Fruit fly (Drosophila melanogaster): ENCODE measurements around the gene dmt.

dmt gene

DNA sequence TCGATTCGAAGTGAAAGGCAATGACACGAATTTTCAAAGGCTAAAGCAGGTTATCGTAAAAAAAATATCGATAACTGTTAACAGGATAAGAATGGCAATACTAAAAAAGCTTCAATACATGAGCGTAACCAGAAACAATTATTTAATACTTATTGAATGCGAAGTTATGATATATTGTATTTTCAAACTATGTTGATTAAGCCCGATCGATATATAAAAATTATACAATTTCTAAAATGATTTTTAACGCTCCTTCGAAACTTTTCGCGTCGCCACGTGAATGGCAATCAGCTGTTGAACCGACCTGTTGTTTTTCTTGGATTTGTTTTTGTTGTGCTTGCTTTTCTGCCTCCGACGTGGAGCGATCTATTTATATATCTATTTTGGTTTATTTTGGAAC lies 45.2 kb downstream of the dmt start, which contains the start of the genes Alg12 and Rpt3R (continued):
- TF ChIP-seq CG13287 (GFP tag; IDR thresholded peaks at IDR 0.05; ENCODE audit: partially characterized antibody), result peak; percentile 77
- no peak for TF ChIP-seq PHDP (tag; optimal IDR thresholded peaks at IDR 0.05)
- TF ChIP-seq MESR4 (GFP tag; optimal IDR thresholded peaks at IDR 0.05), result no peak
- TF ChIP-seq CG2129 (GFP tag; IDR thresholded peaks at IDR 0.05; ENCODE audit: partially characterized antibody), result 0 out of 2 replicates have a peak, but pooled peaks have one; percentile 26
- TF ChIP-seq CG8359 (GFP tag; optimal IDR thresholded peaks at IDR 0.05; ENCODE audit: borderline replicate concordance), result no peak
- TF ChIP-seq Dref (GFP tag; IDR thresholded peaks at IDR 0.05), result peak; percentile 58
- TF ChIP-seq NfI (GFP tag; optimal IDR thresholded peaks at IDR 0.05), result no peak
- peak; percentile 70 for TF ChIP-seq Doc3 (GFP tag; IDR thresholded peaks at IDR 0.05; ENCODE audit: partially characterized antibody)
- TF ChIP-seq Dll (GFP tag; IDR thresholded peaks at IDR 0.05; ENCODE audit: partially characterized antibody), result peak; percentile 81
- peak; percentile 35; the same call in 1 of the 2 replicates for TF ChIP-seq Bgb (GFP tag; IDR thresholded peaks at IDR 0.05; ENCODE audit: partially characterized antibody)
- no peak for TF ChIP-seq HLH3B (GFP tag; IDR thresholded peaks at IDR 0.05)
- no peak for TF ChIP-seq CG1024 (GFP tag; IDR thresholded peaks at IDR 0.05)
- TF ChIP-seq CG11723 (GFP tag; optimal IDR thresholded peaks at IDR 0.05), result no peak
- TF ChIP-seq Scr (GFP tag; IDR thresholded peaks at IDR 0.05; ENCODE audit: partially characterized antibody), result peak; percentile 67
- TF ChIP-seq CG4360 (GFP tag; IDR thresholded peaks at IDR 0.05), result peak; percentile 27; the same call in 1 of the 2 replicates
- no peak for TF ChIP-seq fd96Cb (tag; optimal IDR thresholded peaks at IDR 0.05)
- 0 out of 3 replicates have a peak, but pooled peaks have one; percentile 30 for TF ChIP-seq CG14860 (GFP tag; IDR thresholded peaks at IDR 0.05; ENCODE audit: partially characterized antibody)
- no peak for TF ChIP-seq sens-2 (GFP tag; IDR thresholded peaks at IDR 0.05)
- TF ChIP-seq HLH4C (GFP tag; IDR thresholded peaks at IDR 0.05; ENCODE audit: partially characterized antibody), result peak; percentile 61
- TF ChIP-seq BEAF-32 (GFP tag; optimal IDR thresholded peaks at IDR 0.05), result peak; percentile 62
- TF ChIP-seq Dp (GFP tag; optimal IDR thresholded peaks at IDR 0.05), result peak; percentile 62
- peak; percentile 40 for TF ChIP-seq Sry-δ (GFP tag; optimal IDR thresholded peaks at IDR 0.05)
- TF ChIP-seq CG15514 (GFP tag; optimal IDR thresholded peaks at IDR 0.05), result peak; percentile 54
- no peak for TF ChIP-seq ATbp (GFP tag; optimal IDR thresholded peaks at IDR 0.05)
- TF ChIP-seq phol (tag; optimal IDR thresholded peaks at IDR 0.05), result peak; percentile 15
- TF ChIP-seq E2f2 (GFP tag; IDR thresholded peaks at IDR 0.05), result peak; percentile 70
- TF ChIP-seq Six4 (GFP tag; optimal IDR thresholded peaks at IDR 0.05), result no peak
- peak; percentile 41; the same call in 1 of the 2 replicates for TF ChIP-seq amos (GFP tag; IDR thresholded peaks at IDR 0.05; ENCODE audit: partially characterized antibody)
- no peak for TF ChIP-seq p53 (GFP tag; optimal IDR thresholded peaks at IDR 0.05)
- peak; percentile 32; the same call in 1 of the 3 replicates for TF ChIP-seq knrl (GFP tag; IDR thresholded peaks at IDR 0.05; ENCODE audit: partially characterized antibody)
- peak; percentile 95 for TF ChIP-seq scrt (GFP tag; optimal IDR thresholded peaks at IDR 0.05)
- no peak for TF ChIP-seq CG8924 (tag; optimal IDR thresholded peaks at IDR 0.05)
- no peak for TF ChIP-seq oc (tag; optimal IDR thresholded peaks at IDR 0.05)
- TF ChIP-seq trem (tag; optimal IDR thresholded peaks at IDR 0.05), result peak; percentile 36
- TF ChIP-seq sqz (GFP tag; optimal IDR thresholded peaks at IDR 0.05), result no peak
- TF ChIP-seq vnd (GFP tag; IDR thresholded peaks at IDR 0.05; ENCODE audit: partially characterized antibody), result 0 out of 3 replicates have a peak, but pooled peaks have one; percentile 28
- TF ChIP-seq Aef1 (GFP tag; IDR thresholded peaks at IDR 0.05), result no peak
- TF ChIP-seq run (tag; optimal IDR thresholded peaks at IDR 0.05), result no peak
- TF ChIP-seq CG10274 (GFP tag; optimal IDR thresholded peaks at IDR 0.05), result no peak
- peak; percentile 54; the same call in 1 of the 2 replicates for TF ChIP-seq sna (GFP tag; IDR thresholded peaks at IDR 0.05; ENCODE audit: partially characterized antibody)
- peak; percentile 70 for TF ChIP-seq CG34224 (GFP tag; IDR thresholded peaks at IDR 0.05; ENCODE audit: partially characterized antibody)
- TF ChIP-seq crp (GFP tag; optimal IDR thresholded peaks at IDR 0.05), result peak; percentile 28 to 90
- TF ChIP-seq CG10267 (tag; optimal IDR thresholded peaks at IDR 0.05), result peak; percentile 11
- no peak for TF ChIP-seq Dek (tag; optimal IDR thresholded peaks at IDR 0.05)
- TF ChIP-seq CG42726 (GFP tag; IDR thresholded peaks at IDR 0.05; ENCODE audit: partially characterized antibody), result no peak
- peak; percentile 94 for TF ChIP-seq kah (GFP tag; optimal IDR thresholded peaks at IDR 0.05)
- TF ChIP-seq CG3995 (GFP tag; optimal IDR thresholded peaks at IDR 0.05), result peak; percentile 32
